Worm (Caenorhabditis elegans) whole organism, L4 larva: ENCODE results near the gene clec-60.
A peak's percentile ranks its signal among the peaks of the same experiment; 100 is the strongest.

ENCODE experiments used
- D1046.2 ChIP-seq: fragments of 200-800 bp; sonication (Bioruptor generic); IDR thresholded peaks from 2 replicates; pipeline ENCODE4 v1.3.6; 2022; ENCODE audit warnings: missing genetic modification characterization, missing compliant biosample characterization
- F10B5.3 ChIP-seq: sonication (generic microtip); optimal IDR thresholded peaks from 2 replicates; lab custom pipeline; 2016; ENCODE audit warnings: mild to moderate bottlenecking, missing genetic modification characterization, missing compliant biosample characterization
- F37D6.2 ChIP-seq: sonication (generic microtip); optimal IDR thresholded peaks from 2 replicates; lab custom pipeline; 2016; ENCODE audit warnings: mild to moderate bottlenecking, missing genetic modification characterization, missing compliant biosample characterization
- F44E2.7 ChIP-seq: fragments of 200-800 bp; sonication (Bioruptor generic); IDR thresholded peaks from 2 replicates; pipeline ENCODE4 v2.1.2; 2022; ENCODE audit warnings: missing genetic modification characterization, missing compliant biosample characterization
- T20F7.1 ChIP-seq: fragments of 200-800 bp; sonication (Bioruptor generic); optimal IDR thresholded peaks from 2 replicates; lab custom pipeline; 2018; ENCODE audit warnings: mild to moderate bottlenecking, missing genetic modification characterization, missing compliant biosample characterization
- Y48G9A.11 ChIP-seq: fragments of 200-800 bp; sonication (Bioruptor generic); IDR thresholded peaks from 2 replicates; pipeline ENCODE4 v1.3.6; 2022; ENCODE audit warnings: missing genetic modification reagents, missing genetic modification characterization, missing compliant biosample characterization
- Y75B8A.6 ChIP-seq: fragments of 200-800 bp; sonication (Bioruptor generic); IDR thresholded peaks from 2 replicates; pipeline ENCODE4 v1.3.6; 2022; ENCODE audit warnings: missing genetic modification reagents, missing genetic modification characterization, missing compliant biosample characterization
- ZK546.5 ChIP-seq, 2 experiments: sonication (generic microtip); optimal IDR thresholded peaks; 2 replicates each; lab custom pipeline; 2017; ENCODE audit warnings: missing biosample characterization in 2 of 2, missing genetic modification characterization in 2 of 2
- aha-1 ChIP-seq: fragments of 150-350 bp; peaks from one replicate; lab custom pipeline; 2014; ENCODE audit warnings: missing biosample characterization, missing genetic modification characterization
- aly-2 ChIP-seq: sonication (generic microtip); optimal IDR thresholded peaks from 2 replicates; lab custom pipeline; 2018; ENCODE audit warnings: missing biosample characterization, missing genetic modification characterization
- ama-1 ChIP-seq: fragments of 150-350 bp; optimal IDR thresholded peaks from 2 replicates; lab custom pipeline; 2014; ENCODE audit warnings: inconsistent platforms, mixed read lengths
- ceh-62 ChIP-seq: sonication (generic microtip); optimal IDR thresholded peaks from 2 replicates; lab custom pipeline; 2017; ENCODE audit warnings: missing biosample characterization, missing genetic modification characterization
- ces-1 ChIP-seq: fragments of 150-350 bp; sonication (generic microtip); optimal IDR thresholded peaks from 4 replicates; lab custom pipeline; 2014; ENCODE audit warnings: missing biosample characterization, missing genetic modification reagents, missing genetic modification characterization
- dmd-6 ChIP-seq: fragments of 200-800 bp; sonication (Bioruptor generic); IDR thresholded peaks from 2 replicates; pipeline ENCODE4 v1.3.6; 2022; ENCODE audit warnings: missing genetic modification reagents, missing genetic modification characterization, missing compliant biosample characterization
- dmd-9 ChIP-seq: fragments of 200-800 bp; sonication (Bioruptor generic); IDR thresholded peaks from 2 replicates; pipeline ENCODE4 v1.3.6; 2022; ENCODE audit warnings: missing genetic modification reagents, missing genetic modification characterization, missing compliant biosample characterization
- dpl-1 ChIP-seq: fragments of 150-350 bp; optimal IDR thresholded peaks from 2 replicates; lab custom pipeline; 2014; ENCODE audit warnings: missing biosample characterization, missing genetic modification reagents, missing genetic modification characterization
- hlh-30 ChIP-seq: sonication (generic microtip); optimal IDR thresholded peaks from 2 replicates; lab custom pipeline; 2017; ENCODE audit warnings: antibody characterized with exemption, mild to moderate bottlenecking, missing genetic modification characterization, missing compliant biosample characterization; ENCODE audit not compliant: insufficient read depth
- lin-15B ChIP-seq: fragments of 150-350 bp; sonication (generic microtip); optimal IDR thresholded peaks from 3 replicates; lab custom pipeline; 2014; ENCODE audit warnings: missing biosample characterization, missing genetic modification characterization
- lin-29 ChIP-seq: fragments of 200-800 bp; sonication (Bioruptor generic); IDR thresholded peaks from 2 replicates; pipeline ENCODE4 v1.3.6; 2022; ENCODE audit warnings: missing genetic modification reagents, missing genetic modification characterization, missing compliant biosample characterization
- lin-38 ChIP-seq: fragments of 200-800 bp; sonication (Bioruptor generic); IDR thresholded peaks from 2 replicates; pipeline ENCODE4 v1.3.6; 2022; ENCODE audit warnings: missing genetic modification reagents, missing genetic modification characterization, missing compliant biosample characterization
- lin-39 ChIP-seq: fragments of 150-350 bp; optimal IDR thresholded peaks from 2 replicates; lab custom pipeline; 2014; ENCODE audit warnings: missing biosample characterization, missing genetic modification reagents, missing genetic modification characterization
- madf-9 ChIP-seq: fragments of 200-800 bp; sonication (Bioruptor generic); conservative IDR thresholded peaks from 2 replicates; pipeline ENCODE4 v1.3.6; 2022; ENCODE audit warnings: missing genetic modification reagents, missing genetic modification characterization, missing compliant biosample characterization
- nhr-111 ChIP-seq: fragments of 200-800 bp; sonication (Bioruptor generic); optimal IDR thresholded peaks from 2 replicates; lab custom pipeline; 2018; ENCODE audit warnings: mild to moderate bottlenecking, missing genetic modification characterization, missing compliant biosample characterization
- nhr-28 ChIP-seq: fragments of 150-350 bp; optimal IDR thresholded peaks from 2 replicates; lab custom pipeline; 2014; ENCODE audit warnings: missing biosample characterization, missing genetic modification characterization
- nhr-48 ChIP-seq: sonication (generic microtip); optimal IDR thresholded peaks from 2 replicates; lab custom pipeline; 2016; ENCODE audit warnings: mild to moderate bottlenecking, missing genetic modification characterization, missing compliant biosample characterization
- nhr-6 ChIP-seq: fragments of 150-350 bp; optimal IDR thresholded peaks from 2 replicates; lab custom pipeline; 2014; ENCODE audit warnings: missing biosample characterization, missing genetic modification characterization
- nhr-77 ChIP-seq: fragments of 150-350 bp; optimal IDR thresholded peaks from 2 replicates; lab custom pipeline; 2014; ENCODE audit warnings: missing biosample characterization, missing genetic modification characterization
- pqm-1 ChIP-seq: sonication (generic microtip); optimal IDR thresholded peaks from 2 replicates; lab custom pipeline; 2017; ENCODE audit warnings: missing biosample characterization, missing genetic modification characterization
- sdz-12 ChIP-seq: fragments of 200-800 bp; sonication (Bioruptor generic); optimal IDR thresholded peaks from 2 replicates; lab custom pipeline; 2018; ENCODE audit warnings: mild to moderate bottlenecking, missing genetic modification characterization, missing compliant biosample characterization
- snpc-1.2 ChIP-seq: fragments of 200-800 bp; sonication (Bioruptor generic); IDR thresholded peaks from 2 replicates; pipeline ENCODE4 v1.3.6; 2022; ENCODE audit warnings: missing genetic modification reagents, missing genetic modification characterization, missing compliant biosample characterization
- unc-130 ChIP-seq: sonication (generic microtip); optimal IDR thresholded peaks from 2 replicates; lab custom pipeline; 2016; ENCODE audit warnings: missing genetic modification reagents, missing genetic modification characterization, missing compliant biosample characterization
- unc-39 ChIP-seq: sonication (generic microtip); optimal IDR thresholded peaks from 2 replicates; lab custom pipeline; 2017; ENCODE audit warnings: missing biosample characterization, missing genetic modification characterization
- unc-62 ChIP-seq, 3 experiments: fragments of 150-350 bp in 1 of 3; sonication (generic microtip); optimal IDR thresholded peaks in 2 of 3; peaks in 1 of 3; 1 replicate in 1 of 3; 2 replicates in 2 of 3; lab custom pipeline; 2014 to 2017; ENCODE audit warnings: missing biosample characterization in 3 of 3, missing genetic modification characterization in 3 of 3, missing genetic modification reagents in 3 of 3, missing genotype in 1 of 3
- zfp-3 ChIP-seq: fragments of 200-800 bp; sonication (Bioruptor generic); conservative IDR thresholded peaks from 2 replicates; pipeline ENCODE4 v1.3.6; 2022; ENCODE audit warnings: missing genetic modification reagents, missing genetic modification characterization, missing compliant biosample characterization
- zip-11 ChIP-seq: fragments of 200-800 bp; sonication (Bioruptor generic); IDR thresholded peaks from 2 replicates; pipeline ENCODE4 v1.3.6; 2022; ENCODE audit warnings: missing genetic modification characterization, missing compliant biosample characterization

The clec-60 gene

DNA sequence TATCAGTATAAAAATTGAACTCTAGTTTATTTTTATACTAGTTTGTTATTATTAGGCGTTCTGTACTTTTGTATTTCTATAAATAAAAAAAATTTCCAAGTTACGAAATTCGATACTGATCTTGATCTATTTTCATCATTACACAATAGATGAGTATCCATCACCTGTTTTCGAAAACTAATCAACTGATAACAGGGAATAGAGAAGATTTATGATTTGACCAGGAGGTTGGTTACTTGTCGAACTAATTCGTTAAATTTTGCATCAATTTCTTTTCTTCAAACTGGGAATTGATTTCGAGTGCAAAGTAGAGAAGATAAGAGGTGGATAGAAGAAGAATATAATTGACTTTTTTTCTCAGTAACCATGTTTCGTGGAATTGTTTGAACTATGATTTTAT is 33.7 kb upstream of the clec-60 start:
- TF ChIP-seq F44E2.7 (GFP tag; lab: Robert Waterston, UW) (no peak), nhr-111 (GFP tag; lab: Kevin White, UChicago) (no peak), nhr-28 (peak; percentile 50), unc-130 (GFP tag; lab: Kevin White, UChicago) (no peak), pqm-1 (tag; lab: Kevin White, UChicago) (no peak), dmd-6 (GFP tag; lab: Robert Waterston, UW) (peak; percentile 15; the same call in 1 of the 2 replicates), ceh-62 (tag; lab: Kevin White, UChicago) (no peak), lin-15B (no peak), hlh-30 (tag; lab: Kevin White, UChicago) (peak; percentile 38), Y48G9A.11 (no peak), lin-38 (GFP tag; lab: Robert Waterston, UW) (no peak), aha-1 (tag; lab: Kevin White, UChicago) (peak; percentile 91)

DNA sequence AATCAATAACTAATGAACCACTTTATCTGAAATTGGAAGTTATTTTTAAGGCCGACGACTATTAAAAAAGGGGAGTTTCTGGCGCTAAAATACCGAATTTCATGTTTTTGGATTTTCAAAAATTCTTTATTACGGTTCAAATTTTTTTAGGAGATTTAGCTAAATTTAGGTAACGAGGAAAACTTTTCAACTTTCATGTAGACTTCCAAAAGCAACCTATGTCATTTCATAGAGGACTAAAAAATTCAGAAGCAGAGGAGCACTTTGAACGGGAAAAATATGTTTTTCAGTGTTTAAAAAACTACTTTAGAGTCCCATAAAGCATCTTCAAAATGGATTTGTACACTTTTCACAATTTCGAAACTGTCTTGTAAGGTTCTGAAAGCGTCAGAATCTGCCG is 31.7 kb upstream of the clec-60 start:
- TF ChIP-seq nhr-77 (tag; lab: Kevin White, UChicago) (no peak), lin-39 (tag; lab: Kevin White, UChicago) (no peak), ces-1 (GFP tag; lab: Kevin White, UChicago) (no peak), ama-1 (lab: Kevin White, UChicago) (peak; percentile 35), nhr-48 (tag; lab: Kevin White, UChicago) (no peak), nhr-6 (tag; lab: Kevin White, UChicago) (no peak), zfp-3 (GFP tag; lab: Robert Waterston, UW) (no peak), lin-29 (GFP tag; lab: Robert Waterston, UW) (no peak), snpc-1.2 (GFP tag; lab: Robert Waterston, UW) (no peak), unc-62 (GFP tag; optimal IDR thresholded peaks at IDR 0.05 in 1 of 2; lab: Kevin White, UChicago) (peak in 1 of 2 experiments; percentile 94), unc-62 (tag; optimal IDR thresholded peaks at IDR 0.05; lab: Kevin White, UChicago) (no peak)

DNA sequence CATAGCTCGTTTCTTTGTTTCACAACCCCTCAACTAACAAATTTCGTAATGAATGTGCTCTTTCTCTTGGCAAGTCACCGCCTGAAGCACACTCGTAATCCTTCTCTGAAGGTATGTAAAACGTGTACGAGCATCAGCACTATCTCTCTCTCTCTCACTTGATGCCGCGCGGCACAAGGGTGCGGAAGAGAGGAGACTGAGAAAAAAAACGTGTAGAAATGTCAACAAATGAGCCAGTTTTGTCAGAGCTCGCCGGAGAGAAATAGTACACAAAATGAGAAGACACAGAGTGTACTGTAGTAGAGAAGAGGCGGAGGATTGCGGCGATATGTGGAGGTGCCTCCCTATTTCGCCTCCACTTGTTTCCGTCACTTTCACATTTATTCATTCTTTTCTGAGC is 28.6 kb upstream of the clec-60 start, which contains the start of gene F59B10.3:
TSS of gene F59B10.3 (plus strand) at position 301 of the 400 bp plus-strand sequence.
- TF ChIP-seq ZK546.5 (tag; optimal IDR thresholded peaks at IDR 0.05; lab: Kevin White, UChicago) (no peak), madf-9 (GFP tag; lab: Robert Waterston, UW) (0 out of 2 replicates have a peak, but pooled peaks have one; percentile 27)
- TF ChIP-seq, all 104 proteins: peak for 1

DNA sequence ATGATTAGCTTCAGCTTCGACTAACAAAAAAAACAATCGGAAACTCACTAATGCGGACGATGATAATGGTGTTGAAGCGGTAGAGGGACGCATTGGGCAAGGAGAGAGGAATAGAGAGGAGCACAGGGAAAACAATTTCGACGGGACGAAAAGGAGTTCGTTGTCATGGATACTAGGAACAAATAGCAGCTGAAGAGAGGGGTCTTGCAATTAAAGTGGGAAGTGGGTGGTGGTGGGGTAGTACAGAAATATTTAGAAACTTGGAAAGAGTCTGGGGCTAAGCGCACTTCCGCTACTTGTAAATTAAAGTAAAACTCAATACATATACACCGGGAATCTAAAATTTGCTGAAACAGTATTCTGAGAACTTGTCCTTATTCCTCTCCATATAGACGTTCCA is 28.1 kb upstream of the clec-60 start, which contains the start of gene F59B10.2:
TSS of gene F59B10.2 (minus strand) at position 101 of the 400 bp plus-strand sequence.
- TF ChIP-seq dmd-9 (no peak), F10B5.3 (tag; lab: Kevin White, UChicago) (no peak), T20F7.1 (GFP tag; lab: Kevin White, UChicago) (no peak), dpl-1 (GFP tag; lab: Kevin White, UChicago) (no peak), madf-9 (GFP tag; lab: Robert Waterston, UW) (no peak), unc-39 (tag; lab: Kevin White, UChicago) (no peak), F37D6.2 (no peak), sdz-12 (GFP tag; lab: Kevin White, UChicago) (no peak), Y48G9A.11 (no peak), aly-2 (tag; lab: Kevin White, UChicago) (no peak), Y75B8A.6 (GFP tag; lab: Robert Waterston, UW) (no peak), zip-11 (GFP tag; lab: Robert Waterston, UW) (no peak), D1046.2 (GFP tag; lab: Robert Waterston, UW) (no peak), nhr-48 (tag; lab: Kevin White, UChicago) (no peak)
- TF ChIP-seq, all 104 proteins: peak for 0
